Worm (Caenorhabditis elegans): ENCODE data around the gene ZK742.7.

DNA sequence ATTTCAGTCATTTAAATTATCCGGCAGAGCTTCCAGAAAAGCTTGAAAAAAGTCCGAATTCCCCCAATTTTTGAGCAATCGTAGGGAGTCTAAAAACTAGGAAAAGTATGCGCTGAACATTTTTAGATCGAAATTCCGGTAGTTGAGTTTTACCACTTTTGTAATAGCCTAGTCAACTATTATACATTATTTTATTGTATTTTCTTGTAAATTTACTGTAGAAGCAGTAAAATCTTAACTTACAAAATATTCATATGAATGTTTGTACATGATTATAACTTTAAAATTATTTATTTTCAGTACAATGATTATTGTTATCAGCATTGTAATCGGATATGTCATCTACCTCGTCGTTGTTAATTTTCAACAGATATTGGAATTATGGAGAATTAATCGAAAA, 16.7 kb upstream of the ZK742.7 start, which contains the start of gene cyp-32A1:
- TF ChIP-seq vab-15 (tag; optimal IDR thresholded peaks at IDR 0.05) = no peak
- no peak for TF ChIP-seq blmp-1 (tag; optimal IDR thresholded peaks at IDR 0.05)
- TF ChIP-seq nhr-84 (tag; optimal IDR thresholded peaks at IDR 0.05) = no peak
- TF ChIP-seq nhr-12 (tag; optimal IDR thresholded peaks at IDR 0.05) = no peak
- no peak for TF ChIP-seq ceh-82 (tag; optimal IDR thresholded peaks at IDR 0.05)
- no peak for TF ChIP-seq ces-1 (GFP tag; optimal IDR thresholded peaks at IDR 0.05)
- TF ChIP-seq egl-27 (tag; optimal IDR thresholded peaks at IDR 0.05) = no peak
- TF ChIP-seq lir-3 (tag; optimal IDR thresholded peaks at IDR 0.05; ENCODE audit: poor library complexity) = no peak
- no peak for TF ChIP-seq nhr-237 (tag; optimal IDR thresholded peaks at IDR 0.05)

Data from whole organism, L1 larva.